Worm (Caenorhabditis elegans) whole organism, L4/young adult: ENCODE results near the gene bca-2.
"Not testable (repeated sequence)": the region's sequence is repeated elsewhere in the genome, so short reads cannot be mapped to it uniquely, and the experiment has no call there.

Experiments used
- W03F9.2 ChIP-seq: fragments of 150-350 bp; optimal IDR thresholded peaks from 2 replicates; lab custom pipeline; 2014; ENCODE audit warnings: missing biosample characterization, missing genetic modification characterization
- dao-5 ChIP-seq: sonication (generic microtip); optimal IDR thresholded peaks from 2 replicates; lab custom pipeline; 2016; ENCODE audit warnings: missing genotype, missing genetic modification characterization, moderate library complexity, missing compliant biosample characterization
- him-1 ChIP-seq: sonication (generic microtip); optimal IDR thresholded peaks from 2 replicates; lab custom pipeline; 2016; ENCODE audit warnings: missing genotype, missing genetic modification reagents, missing genetic modification characterization, missing compliant biosample characterization

The bca-2 gene

ce11 chrIV:17078649-17079048 is 21.4 kb downstream of the bca-2 start, which contains the start of gene Y116A8C.25:
Y116A8C.25 (minus strand) TSS chrIV:17078749.
- no peak for TF ChIP-seq him-1 (tag; lab: Kevin White, UChicago)
- TF ChIP-seq dao-5 (tag; lab: Kevin White, UChicago), result no peak
- no peak for TF ChIP-seq W03F9.2

- not testable (repeated sequence) for TF ChIP-seq W03F9.2; him-1 (tag; lab: Kevin White, UChicago); dao-5 (tag; lab: Kevin White, UChicago)
Observed at ce11 chrIV:17070791-17071190, 29.3 kb downstream of the bca-2 start, which contains the start of gene Y116A8C.24. Y116A8C.24 (minus strand) TSS chrIV:17070891.

- not testable (repeated sequence) for TF ChIP-seq him-1 (tag; lab: Kevin White, UChicago); dao-5 (tag; lab: Kevin White, UChicago); W03F9.2
Observed at ce11 chrIV:17064937-17065336, 35.1 kb downstream of the bca-2 start, which contains the start of gene Y116A8C.465. Y116A8C.465 (plus strand) TSS chrIV:17065237.

- not testable (repeated sequence) for TF ChIP-seq dao-5 (tag; lab: Kevin White, UChicago); him-1 (tag; lab: Kevin White, UChicago); W03F9.2
Observed at ce11 chrIV:17063700-17064099, 36.3 kb downstream of the bca-2 start, which contains the start of gene Y116A8C.467. Y116A8C.467 (minus strand) TSS chrIV:17063800.

ce11 chrIV:17058036-17058435 is 42.0 kb downstream of the bca-2 start, which contains the start of gene Y116A8C.44:
Y116A8C.44 (minus strand) TSS chrIV:17058136.
- TF ChIP-seq dao-5 (tag; lab: Kevin White, UChicago) (no peak), him-1 (tag; lab: Kevin White, UChicago) (no peak), W03F9.2 (no peak)

ce11 chrIV:17053261-17053660 is 46.8 kb downstream of the bca-2 start, which contains the start of gene Y116A8C.23:
Y116A8C.23 (plus strand) TSS chrIV:17053561.
- TF ChIP-seq dao-5 (tag; lab: Kevin White, UChicago), result no peak
- no peak for TF ChIP-seq him-1 (tag; lab: Kevin White, UChicago)
- no peak for TF ChIP-seq W03F9.2

ce11 chrIV:17048257-17048656 is 51.8 kb downstream of the bca-2 start, which contains the start of gene athp-3:
athp-3 (minus strand) TSS chrIV:17048357.
- TF ChIP-seq him-1 (tag; lab: Kevin White, UChicago) (no peak), dao-5 (tag; lab: Kevin White, UChicago) (no peak), W03F9.2 (no peak)
